Worm (Caenorhabditis elegans) whole organism, L4 larva: Measurements from ENCODE around the gene bcmo-1.

Experiments used
- F26F4.8 ChIP-seq: fragments of 200-800 bp; sonication (Bioruptor generic); conservative IDR thresholded peaks from 2 replicates; pipeline ENCODE4 v1.3.6; 2022; ENCODE audit warnings: missing genetic modification characterization, missing compliant biosample characterization
- F37D6.2 ChIP-seq: sonication (generic microtip); optimal IDR thresholded peaks from 2 replicates; lab custom pipeline; 2016; ENCODE audit warnings: mild to moderate bottlenecking, missing genetic modification characterization, missing compliant biosample characterization
- F44E2.7 ChIP-seq: fragments of 200-800 bp; sonication (Bioruptor generic); IDR thresholded peaks from 2 replicates; pipeline ENCODE4 v2.1.2; 2022; ENCODE audit warnings: missing genetic modification characterization, missing compliant biosample characterization
- R02D3.7 ChIP-seq: fragments of 150-350 bp; sonication (generic microtip); optimal IDR thresholded peaks from 3 replicates; lab custom pipeline; 2014; ENCODE audit warnings: missing biosample characterization, missing genetic modification characterization
- T26A8.4 ChIP-seq: fragments of 200-800 bp; sonication (Bioruptor generic); IDR thresholded peaks from 2 replicates; pipeline ENCODE4 v1.3.6; 2022; ENCODE audit warnings: missing genetic modification characterization, missing compliant biosample characterization
- Y105C5A.15 ChIP-seq: fragments of 200-800 bp; sonication (Bioruptor generic); IDR thresholded peaks from 2 replicates; pipeline ENCODE4 v1.3.6; 2022; ENCODE audit warnings: missing genetic modification characterization, missing compliant biosample characterization
- Y48G9A.11 ChIP-seq: fragments of 200-800 bp; sonication (Bioruptor generic); IDR thresholded peaks from 2 replicates; pipeline ENCODE4 v1.3.6; 2022; ENCODE audit warnings: missing genetic modification reagents, missing genetic modification characterization, missing compliant biosample characterization
- Y5F2A.4 ChIP-seq: fragments of 200-800 bp; sonication (Bioruptor generic); optimal IDR thresholded peaks from 2 replicates; lab custom pipeline; 2018; ENCODE audit warnings: mild to moderate bottlenecking, missing genetic modification characterization, missing compliant biosample characterization
- ZK337.2 ChIP-seq: fragments of 200-800 bp; sonication (Bioruptor generic); IDR thresholded peaks from 2 replicates; pipeline ENCODE4 v1.3.6; 2022; ENCODE audit warnings: missing genetic modification reagents, missing genetic modification characterization, missing compliant biosample characterization
- ZK546.5 ChIP-seq, 2 experiments: sonication (generic microtip); optimal IDR thresholded peaks; 2 replicates each; lab custom pipeline; 2017; ENCODE audit warnings: missing biosample characterization in 2 of 2, missing genetic modification characterization in 2 of 2
- aly-2 ChIP-seq: sonication (generic microtip); optimal IDR thresholded peaks from 2 replicates; lab custom pipeline; 2018; ENCODE audit warnings: missing biosample characterization, missing genetic modification characterization
- ama-1 ChIP-seq: fragments of 150-350 bp; optimal IDR thresholded peaks from 2 replicates; lab custom pipeline; 2014; ENCODE audit warnings: inconsistent platforms, mixed read lengths
- arid-1 ChIP-seq: fragments of 200-800 bp; sonication (Bioruptor generic); conservative IDR thresholded peaks from 2 replicates; pipeline ENCODE4 v1.3.6; 2022; ENCODE audit warnings: missing genetic modification reagents, missing genetic modification characterization, missing compliant biosample characterization
- ceh-20 ChIP-seq: fragments of 200-800 bp; sonication (Bioruptor generic); IDR thresholded peaks from 2 replicates; pipeline ENCODE4 v1.3.6; 2022; ENCODE audit warnings: missing genetic modification reagents, missing genetic modification characterization, missing compliant biosample characterization
- ceh-28 ChIP-seq: fragments of 150-350 bp; optimal IDR thresholded peaks from 2 replicates; lab custom pipeline; 2014; ENCODE audit warnings: missing biosample characterization, missing genetic modification reagents, missing genetic modification characterization
- ceh-44 ChIP-seq: fragments of 200-800 bp; sonication (Bioruptor generic); IDR thresholded peaks from 2 replicates; pipeline ENCODE4 v1.3.6; 2022; ENCODE audit warnings: missing genetic modification reagents, missing genetic modification characterization, missing compliant biosample characterization
- ces-1 ChIP-seq: fragments of 150-350 bp; sonication (generic microtip); optimal IDR thresholded peaks from 4 replicates; lab custom pipeline; 2014; ENCODE audit warnings: missing biosample characterization, missing genetic modification reagents, missing genetic modification characterization
- daf-16 ChIP-seq, 3 experiments: sonication (generic microtip); optimal IDR thresholded peaks; 2 replicates each; lab custom pipeline; 2016 to 2017; ENCODE audit warnings: missing genetic modification characterization in 3 of 3, missing genetic modification reagents in 3 of 3, mild to moderate bottlenecking in 2 of 3, missing compliant biosample characterization in 2 of 3, missing biosample characterization in 1 of 3, moderate library complexity in 1 of 3
- daf-19 ChIP-seq: fragments of 200-800 bp; sonication (Bioruptor generic); conservative IDR thresholded peaks from 2 replicates; pipeline ENCODE4 v1.3.6; 2022; ENCODE audit warnings: missing genetic modification characterization, missing compliant biosample characterization
- daf-8 ChIP-seq: fragments of 200-800 bp; sonication (Bioruptor generic); IDR thresholded peaks from 2 replicates; pipeline ENCODE4 v1.3.6; 2022; ENCODE audit warnings: missing genetic modification characterization, missing compliant biosample characterization
- duxl-1 ChIP-seq: sonication (generic microtip); optimal IDR thresholded peaks from 2 replicates; lab custom pipeline; 2016; ENCODE audit warnings: mild to moderate bottlenecking, missing genetic modification characterization, moderate library complexity, missing compliant biosample characterization; ENCODE audit not compliant: poor library complexity
- egl-27 ChIP-seq: sonication (generic microtip); optimal IDR thresholded peaks from 3 replicates; lab custom pipeline; 2017; ENCODE audit warnings: missing biosample characterization, missing genetic modification reagents, missing genetic modification characterization
- egl-43 ChIP-seq: fragments of 200-800 bp; sonication (Bioruptor generic); IDR thresholded peaks from 2 replicates; pipeline ENCODE4 v1.3.6; 2022; ENCODE audit warnings: missing genetic modification reagents, missing genetic modification characterization, missing compliant biosample characterization
- hif-1 ChIP-seq, 2 experiments: sonication (generic microtip); optimal IDR thresholded peaks; 2 replicates each; lab custom pipeline; 2016 to 2017; ENCODE audit warnings: missing compliant biosample characterization in 2 of 2, missing genetic modification characterization in 2 of 2, missing genetic modification reagents in 2 of 2, missing genotype in 2 of 2, mild to moderate bottlenecking in 1 of 2
- hlh-30 ChIP-seq: sonication (generic microtip); optimal IDR thresholded peaks from 2 replicates; lab custom pipeline; 2017; ENCODE audit warnings: antibody characterized with exemption, mild to moderate bottlenecking, missing genetic modification characterization, missing compliant biosample characterization; ENCODE audit not compliant: insufficient read depth
- lin-1 ChIP-seq: fragments of 200-800 bp; sonication (Bioruptor generic); IDR thresholded peaks from 2 replicates; pipeline ENCODE4 v1.3.6; 2022; ENCODE audit warnings: missing genetic modification reagents, missing genetic modification characterization, missing compliant biosample characterization
- lin-13 ChIP-seq: fragments of 150-350 bp; optimal IDR thresholded peaks from 2 replicates; lab custom pipeline; 2014; ENCODE audit warnings: missing biosample characterization, missing genetic modification reagents, missing genetic modification characterization
- lin-29 ChIP-seq: fragments of 200-800 bp; sonication (Bioruptor generic); IDR thresholded peaks from 2 replicates; pipeline ENCODE4 v1.3.6; 2022; ENCODE audit warnings: missing genetic modification reagents, missing genetic modification characterization, missing compliant biosample characterization
- lir-3 ChIP-seq: sonication (generic microtip); optimal IDR thresholded peaks from 2 replicates; lab custom pipeline; 2016; ENCODE audit warnings: mild to moderate bottlenecking, missing genetic modification characterization, missing compliant biosample characterization
- mdl-1 ChIP-seq, 2 experiments: fragments of 150-350 bp in 1 of 2; sonication (generic microtip) in 1 of 2; optimal IDR thresholded peaks; 2 replicates each; lab custom pipeline; 2014 to 2017; ENCODE audit warnings: missing biosample characterization in 2 of 2, missing genetic modification characterization in 2 of 2
- mdt-29 ChIP-seq: fragments of 200-800 bp; sonication (Bioruptor generic); IDR thresholded peaks from 2 replicates; pipeline ENCODE4 v1.3.6; 2022; ENCODE audit warnings: missing genetic modification reagents, missing genetic modification characterization, missing compliant biosample characterization
- nhr-10 ChIP-seq: fragments of 150-350 bp; optimal IDR thresholded peaks from 2 replicates; lab custom pipeline; 2014; ENCODE audit warnings: missing biosample characterization, missing genetic modification characterization
- nhr-111 ChIP-seq: fragments of 200-800 bp; sonication (Bioruptor generic); optimal IDR thresholded peaks from 2 replicates; lab custom pipeline; 2018; ENCODE audit warnings: mild to moderate bottlenecking, missing genetic modification characterization, missing compliant biosample characterization
- nhr-42 ChIP-seq: fragments of 200-800 bp; sonication (Bioruptor generic); IDR thresholded peaks from 2 replicates; pipeline ENCODE4 v1.3.6; 2022; ENCODE audit warnings: missing genetic modification characterization, missing compliant biosample characterization
- nhr-76 ChIP-seq: fragments of 150-350 bp; optimal IDR thresholded peaks from 2 replicates; lab custom pipeline; 2014; ENCODE audit warnings: missing biosample characterization, missing genetic modification characterization
- sdz-12 ChIP-seq: fragments of 200-800 bp; sonication (Bioruptor generic); optimal IDR thresholded peaks from 2 replicates; lab custom pipeline; 2018; ENCODE audit warnings: mild to moderate bottlenecking, missing genetic modification characterization, missing compliant biosample characterization
- skn-1 ChIP-seq: fragments of 150-350 bp; optimal IDR thresholded peaks from 2 replicates; lab custom pipeline; 2014; ENCODE audit warnings: missing biosample characterization, missing genetic modification characterization
- snpc-4 ChIP-seq: fragments of 150-350 bp; optimal IDR thresholded peaks from 2 replicates; lab custom pipeline; 2014; ENCODE audit warnings: missing biosample characterization, missing genetic modification characterization
- spr-1 ChIP-seq: sonication (generic microtip); optimal IDR thresholded peaks from 2 replicates; lab custom pipeline; 2016; ENCODE audit warnings: mild to moderate bottlenecking, missing genetic modification characterization, missing compliant biosample characterization
- spr-3 ChIP-seq: fragments of 200-800 bp; sonication (Bioruptor generic); optimal IDR thresholded peaks from 2 replicates; lab custom pipeline; 2018; ENCODE audit warnings: mild to moderate bottlenecking, missing genetic modification characterization, missing compliant biosample characterization
- unc-130 ChIP-seq: sonication (generic microtip); optimal IDR thresholded peaks from 2 replicates; lab custom pipeline; 2016; ENCODE audit warnings: missing genetic modification reagents, missing genetic modification characterization, missing compliant biosample characterization
- zag-1 ChIP-seq: fragments of 150-350 bp; optimal IDR thresholded peaks from 2 replicates; lab custom pipeline; 2014; ENCODE audit warnings: missing biosample characterization, missing genetic modification characterization
- zfp-2 ChIP-seq: sonication (generic microtip); optimal IDR thresholded peaks from 2 replicates; lab custom pipeline; 2016; ENCODE audit warnings: mild to moderate bottlenecking, missing genetic modification characterization, missing compliant biosample characterization
- zip-2 ChIP-seq: fragments of 150-350 bp; optimal IDR thresholded peaks from 2 replicates; lab custom pipeline; 2014; ENCODE audit warnings: missing biosample characterization, missing genetic modification characterization
- ztf-7 ChIP-seq: fragments of 150-350 bp; optimal IDR thresholded peaks from 2 replicates; lab custom pipeline; 2014; ENCODE audit warnings: missing biosample characterization, missing genetic modification characterization

bcmo-1 gene

ce11 chrII:12799927-12800522 is 30.5 kb upstream of the bcmo-1 start (continued):
- TF ChIP-seq daf-16 (GFP tag; optimal IDR thresholded peaks at IDR 0.05; lab: Kevin White, UChicago) (no peak), daf-16 (tag; optimal IDR thresholded peaks at IDR 0.05; lab: Kevin White, UChicago) (no peak), spr-3 (GFP tag; lab: Kevin White, UChicago) (no peak), Y5F2A.4 (GFP tag; lab: Kevin White, UChicago) (no peak), Y48G9A.11 (GFP tag; lab: Robert Waterston, UW) (peak; percentile 76)

DNA sequence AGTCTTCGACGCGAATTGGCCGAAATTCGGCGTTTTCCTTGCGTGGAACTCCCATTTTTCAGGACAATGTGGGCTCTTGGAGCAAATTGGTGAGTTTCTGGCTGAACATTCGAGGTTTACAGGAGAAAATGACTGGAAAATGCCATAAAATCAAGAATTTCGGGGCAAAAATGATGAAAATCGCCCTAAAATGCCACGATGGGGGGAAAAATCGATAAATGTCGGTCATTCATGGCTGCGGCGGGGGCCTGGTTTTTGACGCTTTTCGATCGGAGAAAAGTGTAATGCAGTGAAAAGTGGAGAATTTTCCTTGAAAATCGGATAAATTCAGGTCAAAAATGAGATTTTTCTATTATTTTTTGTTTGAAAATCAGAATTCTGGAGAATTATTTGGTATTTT is 25.3 kb upstream of the bcmo-1 start, which contains the start of the genes Y46G5A.18 and Y46G5A.47:
Gene Y46G5A.18, minus strand, starts transcription at position 101 of the 400 bp plus-strand sequence.
Gene Y46G5A.47, minus strand, starts transcription at position 146 of the 400 bp plus-strand sequence.
- no peak for TF ChIP-seq daf-19 (GFP tag; lab: Robert Waterston, UW)
- TF ChIP-seq nhr-111: no peak
- TF ChIP-seq F37D6.2 (tag; lab: Kevin White, UChicago): no peak
- TF ChIP-seq ceh-44 (GFP tag; lab: Robert Waterston, UW): no peak
- TF ChIP-seq ZK546.5 (tag; optimal IDR thresholded peaks at IDR 0.05; lab: Kevin White, UChicago): no peak
- no peak for TF ChIP-seq zag-1 (tag; lab: Kevin White, UChicago)
- TF ChIP-seq Y105C5A.15 (GFP tag; lab: Robert Waterston, UW): no peak
- TF ChIP-seq lin-29 (GFP tag; lab: Robert Waterston, UW): no peak
- no peak for TF ChIP-seq duxl-1 (tag; lab: Kevin White, UChicago)
- no peak for TF ChIP-seq sdz-12
- no peak for TF ChIP-seq zfp-2 (tag; lab: Kevin White, UChicago)
- TF ChIP-seq ama-1 (lab: Kevin White, UChicago): no peak
- TF ChIP-seq spr-1 (tag; lab: Kevin White, UChicago): no peak
- TF ChIP-seq R02D3.7 (tag; lab: Kevin White, UChicago): no peak
- no peak for TF ChIP-seq lin-1 (GFP tag; lab: Robert Waterston, UW)
- TF ChIP-seq hlh-30: no peak
- no peak for TF ChIP-seq lir-3 (tag; lab: Kevin White, UChicago)
- TF ChIP-seq skn-1 (tag; lab: Kevin White, UChicago): no peak
- no peak for TF ChIP-seq mdt-29
- no peak for TF ChIP-seq snpc-4 (tag; lab: Kevin White, UChicago)

DNA sequence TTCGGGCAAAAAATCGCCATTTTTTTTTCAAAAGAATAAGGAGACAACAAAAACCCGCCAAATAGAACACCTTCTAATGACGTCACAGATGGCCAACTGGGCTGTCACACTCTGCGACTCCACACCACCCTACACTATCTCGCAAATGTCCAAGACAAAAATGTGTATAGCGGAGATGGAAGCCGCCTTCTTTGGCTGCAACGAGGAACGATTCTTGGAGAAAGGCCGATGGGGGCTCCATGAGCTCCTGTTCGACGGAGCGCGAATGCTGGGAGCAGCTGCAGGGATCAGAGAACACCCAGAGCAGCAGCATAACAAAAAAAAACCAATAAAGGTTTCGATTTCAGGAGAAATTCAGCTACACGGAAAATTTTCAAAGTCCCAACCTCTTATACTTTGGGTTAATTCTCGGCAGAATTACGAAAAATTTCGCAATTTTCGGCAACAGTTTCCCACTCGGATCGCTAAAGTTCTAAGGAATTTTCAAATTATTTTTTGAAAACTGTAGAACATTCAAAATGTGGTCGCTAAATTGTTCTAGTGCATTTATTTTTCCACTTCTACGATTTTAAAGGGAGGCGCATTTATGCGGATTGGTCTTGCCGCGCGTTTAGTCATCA is 24.6 kb upstream of the bcmo-1 start:
- TF ChIP-seq F44E2.7 (GFP tag; lab: Robert Waterston, UW) (no peak), ceh-20 (GFP tag; lab: Robert Waterston, UW) (no peak), egl-27 (tag; lab: Kevin White, UChicago) (no peak), ZK337.2 (no peak), daf-8 (GFP tag; lab: Robert Waterston, UW) (no peak), F37D6.2 (tag; lab: Kevin White, UChicago) (peak; percentile 42), ces-1 (GFP tag; lab: Kevin White, UChicago) (no peak), mdl-1 (tag; optimal IDR thresholded peaks at IDR 0.05; lab: Kevin White, UChicago) (peak in 1 of 2 experiments; percentile 12), nhr-42 (GFP tag; lab: Robert Waterston, UW) (no peak), daf-19 (GFP tag; lab: Robert Waterston, UW) (no peak), ztf-7 (tag; lab: Kevin White, UChicago) (no peak), arid-1 (0 out of 2 replicates have a peak, but pooled peaks have one; percentile 13), zip-2 (tag; lab: Kevin White, UChicago) (peak; percentile 52), F26F4.8 (GFP tag; lab: Robert Waterston, UW) (no peak), lin-13 (GFP tag; lab: Kevin White, UChicago) (no peak), spr-3 (GFP tag; lab: Kevin White, UChicago) (no peak), hif-1 (tag; optimal IDR thresholded peaks at IDR 0.05; lab: Kevin White, UChicago) (no peak), zfp-2 (tag; lab: Kevin White, UChicago) (no peak), egl-43 (peak; percentile 69; the same call in 1 of the 2 replicates), nhr-10 (tag; lab: Kevin White, UChicago) (no peak), unc-130 (GFP tag; lab: Kevin White, UChicago) (no peak), lir-3 (tag; lab: Kevin White, UChicago) (no peak), ceh-28 (tag; lab: Kevin White, UChicago) (no peak), snpc-4 (tag; lab: Kevin White, UChicago) (no peak), aly-2 (no peak), mdt-29 (no peak), hlh-30 (peak; percentile 47), T26A8.4 (no peak), nhr-76 (tag; lab: Kevin White, UChicago) (no peak), R02D3.7 (tag; lab: Kevin White, UChicago) (no peak)
